Fruit fly (Drosophila melanogaster) whole organism, larva: Measurements from ENCODE around the gene Gr5a.

ENCODE experiments used
- noc ChIP-seq: fragments of 200-800 bp; sonication (Bioruptor generic); optimal IDR thresholded peaks from 3 replicates; lab custom pipeline; 2019; ENCODE audit warnings: missing biosample characterization, mild to moderate bottlenecking, missing genetic modification characterization, moderate library complexity

The Gr5a gene

DNA sequence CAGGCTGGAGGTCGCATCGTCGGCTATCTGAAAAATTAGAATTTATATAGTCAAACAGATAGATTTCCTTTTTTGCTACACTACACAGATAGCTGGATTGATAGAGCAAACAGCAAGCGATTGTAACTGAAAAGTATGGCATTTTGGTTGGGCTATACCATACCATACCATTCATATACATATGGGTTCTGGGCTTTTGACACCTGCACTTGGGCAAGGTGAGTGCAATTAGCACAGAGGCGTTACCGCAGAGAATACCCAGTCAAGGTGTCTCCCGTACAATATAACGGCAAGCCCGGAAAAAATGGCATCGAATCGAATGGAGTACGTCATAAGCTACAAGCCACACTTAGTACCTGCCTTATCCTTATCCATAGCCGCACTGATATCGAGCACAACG lies 34.4 kb downstream of the Gr5a start:
- TF ChIP-seq noc, result no peak

DNA sequence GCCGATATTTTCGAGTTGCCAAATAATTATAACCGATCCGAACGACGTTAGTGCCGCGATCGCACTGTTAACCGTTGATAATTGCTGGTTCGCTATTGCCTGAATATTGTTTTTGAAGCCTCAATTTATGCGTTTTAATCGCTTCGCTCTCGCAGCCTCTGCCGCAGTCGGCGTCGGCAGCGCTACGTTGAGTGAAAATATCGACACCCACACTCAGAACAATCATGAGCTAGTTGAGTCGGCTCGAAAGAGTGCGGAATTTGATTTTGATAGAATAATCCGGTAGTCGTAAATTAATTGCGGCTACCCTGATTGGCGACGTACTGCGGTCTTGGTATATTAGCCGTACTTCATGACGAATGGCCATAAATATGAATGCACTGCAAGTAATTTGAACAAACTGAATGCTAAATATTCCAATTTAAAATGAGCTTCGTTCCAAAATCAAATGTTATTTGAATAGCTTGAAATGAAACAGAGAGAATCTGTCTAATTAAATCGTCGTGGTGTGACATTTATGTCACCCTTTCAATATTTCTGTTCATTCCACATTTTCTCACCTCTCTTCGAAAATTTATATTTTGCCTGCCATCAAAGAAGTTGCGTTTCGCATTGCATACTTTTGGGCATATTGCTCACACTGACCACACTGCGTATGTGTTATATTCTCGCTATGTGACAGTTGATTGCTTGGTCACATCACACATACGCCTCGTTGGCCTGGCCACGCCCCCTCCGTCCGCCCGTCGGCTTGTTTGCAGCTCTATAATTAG lies 35.2 kb downstream of the Gr5a start:
- peak; percentile 95 for TF ChIP-seq noc

DNA sequence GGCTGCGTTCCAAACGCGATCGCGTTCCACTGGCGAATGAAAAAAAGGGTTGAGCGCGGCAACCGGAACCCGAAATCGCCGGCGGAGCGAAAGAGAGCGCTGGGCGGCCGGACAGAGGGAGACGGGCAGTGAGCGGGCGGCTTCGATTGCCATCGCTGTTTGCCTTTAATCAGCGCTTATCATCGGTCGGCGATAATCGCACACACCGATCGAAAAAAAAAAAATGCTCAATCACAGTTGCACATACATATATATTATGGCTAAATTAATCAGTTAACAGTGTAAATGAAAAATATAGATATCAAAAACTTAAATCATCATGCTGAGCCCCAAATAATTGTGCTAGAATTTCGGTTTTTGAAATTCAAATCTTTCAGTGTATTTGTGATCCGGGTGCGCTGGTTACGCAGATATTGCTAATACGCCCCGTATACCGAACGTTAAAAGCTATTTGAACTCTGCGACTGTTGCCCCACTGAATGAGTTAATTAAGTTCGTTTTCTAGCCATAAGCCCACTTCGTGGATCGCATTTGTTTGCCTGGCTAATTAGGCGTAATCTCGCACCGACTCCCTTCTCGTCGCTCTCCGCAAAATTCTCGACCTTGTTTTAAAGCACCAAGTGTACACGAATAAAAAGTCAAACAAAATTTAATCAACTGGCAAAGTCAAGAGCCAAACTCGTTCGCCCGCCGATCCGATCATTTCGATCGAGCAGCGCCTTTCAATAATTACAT lies 37.5 kb downstream of the Gr5a start, which contains the start of gene CG33080:
CG33080 (minus strand) TSS at position 38 of the 735 bp plus-strand sequence.
- no peak for TF ChIP-seq noc

DNA sequence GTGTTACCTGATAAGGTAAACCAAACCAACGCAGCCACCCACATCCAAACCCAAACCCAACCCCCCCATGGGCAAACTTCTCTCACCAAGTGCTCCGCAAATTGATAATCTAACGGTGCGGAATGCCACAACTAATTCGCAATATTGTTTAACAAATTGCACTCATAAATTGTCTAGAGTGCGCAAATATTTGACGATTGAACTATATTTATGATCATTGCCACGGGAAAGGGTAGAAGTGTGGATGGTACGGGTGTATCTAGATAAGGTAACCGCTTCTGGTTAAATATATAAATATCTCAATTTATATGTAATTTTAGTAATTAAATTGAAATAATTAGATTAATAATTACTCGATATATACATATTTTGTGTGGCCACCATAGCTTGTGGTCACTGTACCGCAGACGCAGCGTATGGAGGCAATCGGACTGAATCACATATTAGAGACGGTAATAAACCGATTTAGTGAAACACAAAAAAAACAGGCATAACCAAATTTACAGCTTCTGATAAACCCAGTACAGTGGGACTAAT lies 38.1 kb downstream of the Gr5a start:
- TF ChIP-seq noc, result peak; percentile 98

DNA sequence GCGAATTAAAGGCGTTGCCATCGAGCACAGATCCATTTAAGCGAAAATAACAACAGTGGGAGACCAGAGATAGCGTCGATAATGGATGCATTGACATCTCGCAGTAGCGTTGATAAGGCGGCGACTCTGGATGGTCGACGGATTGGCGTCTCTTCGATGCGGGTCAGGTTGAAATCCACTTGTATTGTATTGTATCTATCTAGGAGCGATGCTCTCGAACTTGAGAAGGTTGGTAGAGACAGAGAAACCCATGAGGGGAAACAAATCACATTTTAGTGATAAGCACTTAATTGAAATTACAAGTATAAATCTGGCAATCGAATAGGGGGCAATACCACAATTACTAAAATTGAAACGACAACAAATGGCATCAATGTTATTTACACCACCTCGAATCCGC lies 43.2 kb downstream of the Gr5a start:
- TF ChIP-seq noc, result no peak

DNA sequence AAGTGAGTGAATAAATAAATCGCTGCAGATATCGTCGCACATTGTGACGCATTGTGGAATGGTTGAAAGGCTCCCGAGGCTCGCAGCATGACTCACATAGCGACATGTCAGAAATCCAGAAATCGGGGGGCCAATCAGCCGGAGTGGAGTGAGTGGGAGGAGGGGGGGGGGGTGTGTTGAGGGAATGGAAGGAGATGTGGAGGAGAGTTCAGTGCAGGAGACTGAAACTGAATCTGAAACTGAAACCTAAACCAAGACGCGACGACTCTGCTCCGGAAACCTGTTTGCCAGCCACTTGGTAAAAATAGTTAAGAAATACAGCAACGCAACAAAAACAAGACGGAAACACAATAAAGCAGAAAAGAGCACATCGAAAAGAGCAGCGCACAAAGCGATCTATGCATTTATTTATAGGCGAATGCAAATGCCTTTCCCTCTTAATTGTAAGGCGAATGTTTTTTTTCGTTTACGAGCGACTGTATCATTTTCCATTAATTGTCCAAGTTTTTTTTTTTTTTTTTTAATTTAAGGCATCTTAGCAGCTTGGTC lies 43.8 kb downstream of the Gr5a start:
- no peak for TF ChIP-seq noc

DNA sequence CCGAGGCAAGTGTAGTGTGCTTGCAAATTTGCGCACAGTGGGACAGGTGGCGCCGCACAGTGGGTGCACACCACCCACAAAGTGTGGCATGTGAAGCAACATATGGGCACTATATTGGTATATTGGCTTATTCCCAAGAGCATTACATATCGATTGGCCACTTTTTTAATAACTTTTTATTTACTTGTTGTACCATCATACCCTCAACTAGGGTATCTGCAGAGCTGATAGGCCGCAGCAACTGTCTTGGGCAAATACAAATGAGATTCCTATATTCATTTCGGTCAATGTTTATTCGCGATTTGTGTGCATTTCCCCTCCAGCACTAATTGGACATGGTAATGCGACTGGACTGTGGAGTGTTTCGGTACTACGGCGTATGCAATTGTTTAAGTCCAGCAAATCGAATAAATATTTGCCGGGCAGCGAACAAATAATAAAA lies 44.3 kb downstream of the Gr5a start:
- no peak for TF ChIP-seq noc
